Fruit fly (Drosophila melanogaster): Measurements from ENCODE around the gene Ufsp2.

- TF ChIP-seq CG1620 (GFP tag; optimal IDR thresholded peaks at IDR 0.05) (no peak), CG33017 (tag; optimal IDR thresholded peaks at IDR 0.05) (no peak), kay (GFP tag; ENCODE audit: borderline replicate concordance) (no peak), CG7101 (tag; optimal IDR thresholded peaks at IDR 0.05) (no peak), pad (GFP tag; optimal IDR thresholded peaks at IDR 0.05) (no peak), tj (GFP tag; optimal IDR thresholded peaks at IDR 0.05) (no peak), Crg-1 (GFP tag; optimal IDR thresholded peaks at IDR 0.05) (no peak), cic (GFP tag; optimal IDR thresholded peaks at IDR 0.05) (no peak), Mnt (GFP tag; optimal IDR thresholded peaks at IDR 0.05) (no peak), CG7045 (GFP tag; optimal IDR thresholded peaks at IDR 0.05) (no peak), CG12768 (GFP tag; optimal IDR thresholded peaks at IDR 0.05) (no peak)
These were observed 40.1 kb downstream of the Ufsp2 start for dm6 chr3L:15616490-15616889.

All from whole organism, adult.